Worm (Caenorhabditis elegans) whole organism, L4/young adult: ENCODE results near the gene srz-78.

Experiments
- W03F9.2 ChIP-seq: fragments of 150-350 bp; optimal IDR thresholded peaks from 2 replicates; lab custom pipeline; 2014; ENCODE audit warnings: missing biosample characterization, missing genetic modification characterization
- dao-5 ChIP-seq: sonication (generic microtip); optimal IDR thresholded peaks from 2 replicates; lab custom pipeline; 2016; ENCODE audit warnings: missing genotype, missing genetic modification characterization, moderate library complexity, missing compliant biosample characterization
- him-1 ChIP-seq: sonication (generic microtip); optimal IDR thresholded peaks from 2 replicates; lab custom pipeline; 2016; ENCODE audit warnings: missing genotype, missing genetic modification reagents, missing genetic modification characterization, missing compliant biosample characterization

DNA sequence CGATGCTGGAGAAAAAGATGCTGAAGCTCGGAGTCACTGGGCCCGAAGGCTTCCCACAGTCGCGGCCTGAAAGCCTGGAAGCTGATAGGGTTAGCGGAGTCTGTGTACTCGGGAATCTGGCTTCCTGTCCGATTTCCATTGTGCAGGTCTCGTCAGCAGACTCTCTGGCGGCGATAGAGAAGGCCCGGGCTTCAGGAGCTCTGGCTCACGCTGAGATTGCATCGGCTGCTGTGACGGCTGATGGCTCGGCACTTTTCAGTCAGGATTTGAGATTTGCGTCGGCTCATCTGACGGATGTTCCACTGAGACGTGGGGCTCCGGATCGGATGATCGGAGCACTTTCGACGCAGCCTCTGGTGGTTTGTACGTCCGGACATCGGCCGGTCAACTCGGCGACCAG is 31.8 kb downstream of the srz-78 start:
- TF ChIP-seq him-1 (tag; lab: Kevin White, UChicago) (no peak), dao-5 (tag; lab: Kevin White, UChicago) (no peak), W03F9.2 (tag; lab: Kevin White, UChicago) (no peak)
